Worm (Caenorhabditis elegans) whole organism, early embryonic: ENCODE measurements around the gene twk-48.

Experiments
- ama-1 ChIP-seq: fragments of 150-350 bp; optimal IDR thresholded peaks from 2 replicates; lab custom pipeline; 2014
- ceh-36 ChIP-seq: sonication (generic microtip); optimal IDR thresholded peaks from 2 replicates; lab custom pipeline; 2016; ENCODE audit warnings: missing genetic modification characterization, inconsistent platforms, missing compliant biosample characterization
- sea-1 ChIP-seq: fragments of 200-800 bp; sonication (Bioruptor generic); conservative IDR thresholded peaks from 2 replicates; pipeline ENCODE4 v1.3.6; 2022; ENCODE audit warnings: missing genetic modification characterization, missing compliant biosample characterization
- tra-4 ChIP-seq: sonication (generic microtip); optimal IDR thresholded peaks from 2 replicates; lab custom pipeline; 2017; ENCODE audit warnings: missing genetic modification characterization, missing compliant biosample characterization

- TF ChIP-seq ama-1 (lab: Kevin White, UChicago) (no peak), tra-4 (tag; lab: Kevin White, UChicago) (no peak), ceh-36 (tag; lab: Kevin White, UChicago) (no peak), sea-1 (no peak)
Observed at ce11 chrIII:9905307-9905706, 44.8 kb downstream of the twk-48 start.
